Worm (Caenorhabditis elegans): Measurements from ENCODE around the gene T15B12.2.

DNA sequence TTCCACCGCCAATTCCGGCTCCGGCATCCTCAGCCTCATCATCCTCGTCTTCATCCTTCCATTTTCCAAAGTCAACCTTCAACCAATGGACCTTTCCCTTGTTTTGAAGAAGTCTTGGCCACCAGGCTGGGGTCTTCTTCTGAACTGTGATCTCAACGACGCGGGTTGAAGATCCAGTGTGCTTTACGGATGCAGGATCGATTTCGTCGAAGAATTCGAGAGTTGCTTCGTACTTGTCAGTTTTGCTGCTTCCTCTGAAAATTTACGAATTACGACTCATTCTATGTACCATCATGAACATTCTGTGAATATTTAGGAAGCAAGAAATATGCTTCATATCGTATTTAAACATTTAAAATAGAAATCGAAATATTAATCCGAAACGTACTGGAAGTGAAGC lies 27.4 kb downstream of the T15B12.2 start:
- TF ChIP-seq him-1 (tag; optimal IDR thresholded peaks at IDR 0.05) (no peak), dao-5 (tag; optimal IDR thresholded peaks at IDR 0.05) (no peak), W03F9.2 (tag; optimal IDR thresholded peaks at IDR 0.05) (no peak)

Data from whole organism, L4/young adult.